Worm (Caenorhabditis elegans): ENCODE results near the gene T25F10.3.

- no peak for TF ChIP-seq mes-2 (tag; optimal IDR thresholded peaks at IDR 0.05; ENCODE audit: poor library complexity, severe bottlenecking)
- no peak for TF ChIP-seq F26F4.8 (GFP tag; conservative IDR thresholded peaks at IDR 0.05)
- TF ChIP-seq madf-9 (GFP tag; conservative IDR thresholded peaks at IDR 0.05), result no peak
- no peak for TF ChIP-seq snpc-4 (tag; optimal IDR thresholded peaks at IDR 0.05)
- TF ChIP-seq nhr-77 (tag; optimal IDR thresholded peaks at IDR 0.05), result no peak
- TF ChIP-seq ama-1 (optimal IDR thresholded peaks at IDR 0.05), result no peak
- no peak for TF ChIP-seq Y5F2A.4 (GFP tag; optimal IDR thresholded peaks at IDR 0.05)
- TF ChIP-seq aly-2 (tag; optimal IDR thresholded peaks at IDR 0.05), result no peak
- TF ChIP-seq fkh-10 (GFP tag; optimal IDR thresholded peaks at IDR 0.05), result no peak
- no peak for TF ChIP-seq nhr-28 (tag; optimal IDR thresholded peaks at IDR 0.05)
- TF ChIP-seq attf-4 (tag; optimal IDR thresholded peaks at IDR 0.05), result no peak
These were observed 18.6 kb upstream of the T25F10.3 start for ce11 chrV:6726279-6726678.

All from whole organism, L4 larva.